Fruit fly (Drosophila melanogaster): Measurements from ENCODE around the gene RhoGAP19D.

The RhoGAP19D gene

dm6 chrX:20509535-20510424 lies 714 bp downstream of the RhoGAP19D start:
- TF ChIP-seq jim (GFP tag; optimal IDR thresholded peaks at IDR 0.05) (peak; percentile 52), ey (GFP tag; optimal IDR thresholded peaks at IDR 0.05) (peak; percentile 37), Sp1 (GFP tag; optimal IDR thresholded peaks at IDR 0.05) (peak; percentile 21), Vsx2 (GFP tag; optimal IDR thresholded peaks at IDR 0.05; ENCODE audit: partially characterized antibody) (no peak), sage (GFP tag; optimal IDR thresholded peaks at IDR 0.05) (no peak), GATAd (GFP tag; optimal IDR thresholded peaks at IDR 0.05) (no peak), foxo (GFP tag; optimal IDR thresholded peaks at IDR 0.05) (peak in 1 of 2 experiments; percentile 65), dmrt93B (GFP tag; optimal IDR thresholded peaks at IDR 0.05) (no peak), fru (GFP tag; optimal IDR thresholded peaks at IDR 0.05) (peak; percentile 80), br (GFP tag; optimal IDR thresholded peaks at IDR 0.05) (peak; percentile 63), tai (GFP tag; optimal IDR thresholded peaks at IDR 0.05) (no peak), woc (GFP tag; optimal IDR thresholded peaks at IDR 0.05) (peak; percentile 59), pan (optimal IDR thresholded peaks at IDR 0.05) (no peak), rgr (GFP tag; optimal IDR thresholded peaks at IDR 0.05) (peak; percentile 63), N (GFP tag; optimal IDR thresholded peaks at IDR 0.05) (no peak), Mio (GFP tag; optimal IDR thresholded peaks at IDR 0.05) (no peak), OdsH (GFP tag; optimal IDR thresholded peaks at IDR 0.05) (peak; percentile 53), Hnf4 (GFP tag; optimal IDR thresholded peaks at IDR 0.05) (peak; percentile 55), psq (GFP tag; optimal IDR thresholded peaks at IDR 0.05) (peak; percentile 51), dsf (GFP tag; optimal IDR thresholded peaks at IDR 0.05; ENCODE audit: borderline replicate concordance) (no peak), Abd-B (GFP tag; optimal IDR thresholded peaks at IDR 0.05) (no peak), h (GFP tag; optimal IDR thresholded peaks at IDR 0.05) (peak; percentile 72), HLH106 (tag; optimal IDR thresholded peaks at IDR 0.05) (peak; percentile 21)

dm6 chrX:20507785-20508184 lies 2.7 kb downstream of the RhoGAP19D start:
- TF ChIP-seq sv (GFP tag; optimal IDR thresholded peaks at IDR 0.05) (peak; percentile 28), ey (GFP tag; optimal IDR thresholded peaks at IDR 0.05) (peak; percentile 17), rgr (GFP tag; optimal IDR thresholded peaks at IDR 0.05) (peak; percentile 15), CG32264 (GFP tag; optimal IDR thresholded peaks at IDR 0.05) (no peak), h (GFP tag; optimal IDR thresholded peaks at IDR 0.05) (peak; percentile 13), foxo (GFP tag; optimal IDR thresholded peaks at IDR 0.05) (peak in 1 of 2 experiments; percentile 40), Vsx2 (GFP tag; optimal IDR thresholded peaks at IDR 0.05; ENCODE audit: partially characterized antibody) (no peak)

dm6 chrX:20505897-20506296 lies 4.6 kb downstream of the RhoGAP19D start:
- TF ChIP-seq Dif (GFP tag; optimal IDR thresholded peaks at IDR 0.05; ENCODE audit: partially characterized antibody) (no peak), jim (GFP tag; optimal IDR thresholded peaks at IDR 0.05) (no peak), Dfd (GFP tag; optimal IDR thresholded peaks at IDR 0.05) (no peak), CG9705 (GFP tag; optimal IDR thresholded peaks at IDR 0.05) (no peak), CG32264 (GFP tag; optimal IDR thresholded peaks at IDR 0.05) (no peak), OdsH (GFP tag; optimal IDR thresholded peaks at IDR 0.05) (peak; percentile 8), Hr83 (GFP tag; optimal IDR thresholded peaks at IDR 0.05; ENCODE audit: poor library complexity, severe bottlenecking) (peak; percentile 46), dsf (GFP tag; optimal IDR thresholded peaks at IDR 0.05; ENCODE audit: borderline replicate concordance) (no peak), fru (GFP tag; optimal IDR thresholded peaks at IDR 0.05) (peak; percentile 2), Hr78 (GFP tag; optimal IDR thresholded peaks at IDR 0.05) (no peak), woc (GFP tag; optimal IDR thresholded peaks at IDR 0.05) (no peak), brk (GFP tag; optimal IDR thresholded peaks at IDR 0.05) (no peak), tai (GFP tag; optimal IDR thresholded peaks at IDR 0.05) (peak; percentile 48), Mio (GFP tag; optimal IDR thresholded peaks at IDR 0.05) (no peak), pan (optimal IDR thresholded peaks at IDR 0.05) (no peak), N (GFP tag; optimal IDR thresholded peaks at IDR 0.05) (no peak), Hnf4 (GFP tag; optimal IDR thresholded peaks at IDR 0.05) (peak; percentile 65), HLH106 (tag; optimal IDR thresholded peaks at IDR 0.05) (peak; percentile 13), CrebA (GFP tag; optimal IDR thresholded peaks at IDR 0.05; ENCODE audit: borderline replicate concordance) (no peak), rgr (GFP tag; optimal IDR thresholded peaks at IDR 0.05) (peak; percentile 69), lola (GFP tag; optimal IDR thresholded peaks at IDR 0.05) (no peak), GATAd (GFP tag; optimal IDR thresholded peaks at IDR 0.05) (no peak), br (GFP tag; optimal IDR thresholded peaks at IDR 0.05) (peak; percentile 11), ey (GFP tag; optimal IDR thresholded peaks at IDR 0.05) (no peak), Sp1 (GFP tag; optimal IDR thresholded peaks at IDR 0.05) (no peak), sage (GFP tag; optimal IDR thresholded peaks at IDR 0.05) (peak; percentile 17), dl (GFP tag; optimal IDR thresholded peaks at IDR 0.05; ENCODE audit: insufficient read depth in 1 of 2, partially characterized antibody in 2 of 2) (no peak), Abd-B (GFP tag; optimal IDR thresholded peaks at IDR 0.05) (no peak), dmrt93B (GFP tag; optimal IDR thresholded peaks at IDR 0.05) (no peak), Jra (GFP tag; optimal IDR thresholded peaks at IDR 0.05) (no peak), Myc (optimal IDR thresholded peaks at IDR 0.05) (no peak), Rel (GFP tag; optimal IDR thresholded peaks at IDR 0.05) (no peak), Rel (tag; optimal IDR thresholded peaks at IDR 0.05) (no peak), h (GFP tag; optimal IDR thresholded peaks at IDR 0.05) (peak; percentile 54), Vsx2 (GFP tag; optimal IDR thresholded peaks at IDR 0.05; ENCODE audit: partially characterized antibody) (no peak), psq (GFP tag; optimal IDR thresholded peaks at IDR 0.05) (peak; percentile 36), foxo (GFP tag; optimal IDR thresholded peaks at IDR 0.05) (peak in 1 of 2 experiments; percentile 47), sv (GFP tag; optimal IDR thresholded peaks at IDR 0.05) (no peak), usp (GFP tag; optimal IDR thresholded peaks at IDR 0.05) (no peak)

All from whole organism, wandering third instar larva.